Fruit fly (Drosophila melanogaster) whole organism, wandering third instar larva: ENCODE results near the gene Rhau.

Experiments
- Abd-B ChIP-seq: fragments of >200 bp; optimal IDR thresholded peaks from 2 replicates; lab custom pipeline; 2017; ENCODE audit warnings: missing biosample characterization, missing genetic modification characterization
- CG9705 ChIP-seq: fragments of 200-800 bp; sonication (Bioruptor generic); optimal IDR thresholded peaks from 2 replicates; lab custom pipeline; 2018; ENCODE audit warnings: missing biosample characterization, mild to moderate bottlenecking, missing genetic modification characterization
- CrebA ChIP-seq: fragments of 200-800 bp; sonication (Bioruptor generic); optimal IDR thresholded peaks from 2 replicates; lab custom pipeline; 2016; ENCODE audit warnings: missing biosample characterization, mild to moderate bottlenecking, missing genetic modification characterization, borderline replicate concordance
- Dfd ChIP-seq: fragments of >200 bp; optimal IDR thresholded peaks from 2 replicates; lab custom pipeline; 2017; ENCODE audit warnings: missing biosample characterization, missing genetic modification characterization
- Dif ChIP-seq: fragments of 200-275, 200-300 bp; sonication (Bioruptor generic); optimal IDR thresholded peaks from 2 replicates; lab custom pipeline; 2018; ENCODE audit warnings: missing biosample characterization, missing genetic modification characterization; ENCODE audit not compliant: partially characterized antibody
- Hnf4 ChIP-seq: fragments of 200-800 bp; sonication (Bioruptor generic); optimal IDR thresholded peaks from 2 replicates; lab custom pipeline; 2016; ENCODE audit warnings: missing biosample characterization, mild to moderate bottlenecking, missing genetic modification characterization
- Hr83 ChIP-seq: fragments of 200-300 bp; sonication (Bioruptor generic); optimal IDR thresholded peaks from 2 replicates; lab custom pipeline; 2016; ENCODE audit warnings: missing biosample characterization, mild to moderate bottlenecking, missing genetic modification characterization, moderate library complexity; ENCODE audit not compliant: poor library complexity, severe bottlenecking
- Jra ChIP-seq: sonication (Bioruptor generic); optimal IDR thresholded peaks from 2 replicates; lab custom pipeline; 2016; ENCODE audit warnings: missing biosample characterization, missing genetic modification characterization
- Myc ChIP-seq: fragments of >200 bp; optimal IDR thresholded peaks from 2 replicates; lab custom pipeline; 2017
- N ChIP-seq: fragments of >200 bp; optimal IDR thresholded peaks from 2 replicates; lab custom pipeline; 2018; ENCODE audit warnings: missing biosample characterization, missing external identifiers, missing genetic modification characterization
- OdsH ChIP-seq: fragments of 200-800 bp; sonication (Bioruptor generic); optimal IDR thresholded peaks from 2 replicates; lab custom pipeline; 2016; ENCODE audit warnings: missing biosample characterization, mild to moderate bottlenecking, missing genetic modification characterization
- Rel ChIP-seq, 2 experiments: fragments of 200-800 bp; sonication (Bioruptor generic) in 1 of 2; optimal IDR thresholded peaks; 2 replicates in 1 of 2; 3 replicates in 1 of 2; lab custom pipeline; 2016 to 2019; ENCODE audit warnings: mild to moderate bottlenecking in 2 of 2, missing biosample characterization in 2 of 2, missing genetic modification characterization in 2 of 2, moderate library complexity in 1 of 2
- Sp1 ChIP-seq: fragments of 200-800 bp; sonication (Bioruptor generic); optimal IDR thresholded peaks from 3 replicates; lab custom pipeline; 2019; ENCODE audit warnings: missing biosample characterization, mild to moderate bottlenecking, missing genetic modification characterization, moderate library complexity
- Vsx2 ChIP-seq: fragments of 200-300, 225-300 bp; sonication (Bioruptor generic); optimal IDR thresholded peaks from 2 replicates; lab custom pipeline; 2018; ENCODE audit warnings: missing biosample characterization, missing genetic modification characterization; ENCODE audit not compliant: partially characterized antibody
- br ChIP-seq: fragments of 200-800 bp; sonication (Bioruptor generic); optimal IDR thresholded peaks from 2 replicates; lab custom pipeline; 2016; ENCODE audit warnings: missing biosample characterization, missing genetic modification characterization
- brk ChIP-seq: fragments of 200-800 bp; sonication (Bioruptor generic); optimal IDR thresholded peaks from 2 replicates; lab custom pipeline; 2016; ENCODE audit warnings: missing biosample characterization, mild to moderate bottlenecking, missing genetic modification characterization
- dl ChIP-seq, 2 experiments: fragments of 175-275, 200-275 bp in 1 of 2; fragments of 200-275 bp in 1 of 2; sonication (Bioruptor generic); optimal IDR thresholded peaks; lab custom pipeline; 2018; ENCODE audit warnings: mild to moderate bottlenecking in 2 of 2, missing biosample characterization in 2 of 2, missing genetic modification characterization in 2 of 2, moderate library complexity in 2 of 2; ENCODE audit not compliant: partially characterized antibody in 2 of 2, insufficient read depth in 1 of 2
- dmrt93B ChIP-seq: fragments of 200-800 bp; sonication (Bioruptor generic); optimal IDR thresholded peaks from 2 replicates; lab custom pipeline; 2018; ENCODE audit warnings: missing biosample characterization, mild to moderate bottlenecking, missing genetic modification characterization
- ey ChIP-seq: fragments of 200-800 bp; sonication (Bioruptor generic); optimal IDR thresholded peaks from 2 replicates; lab custom pipeline; 2016; ENCODE audit warnings: missing biosample characterization, missing genetic modification characterization
- fru ChIP-seq: fragments of 200-800 bp; sonication (Bioruptor generic); optimal IDR thresholded peaks from 3 replicates; lab custom pipeline; 2016; ENCODE audit warnings: missing biosample characterization, mild to moderate bottlenecking, missing genetic modification characterization
- h ChIP-seq: fragments of 200-800 bp; sonication (Bioruptor generic); optimal IDR thresholded peaks from 3 replicates; lab custom pipeline; 2016; ENCODE audit warnings: missing biosample characterization, mild to moderate bottlenecking, missing genetic modification characterization
- jim ChIP-seq: fragments of 175-275, 200-325 bp; sonication (Bioruptor generic); optimal IDR thresholded peaks from 2 replicates; lab custom pipeline; 2016; ENCODE audit warnings: missing biosample characterization, mild to moderate bottlenecking, missing genetic modification characterization
- pan ChIP-seq: fragments of >200 bp; optimal IDR thresholded peaks from 2 replicates; lab custom pipeline; 2017
- psq ChIP-seq: fragments of 200-800 bp; sonication (Bioruptor generic); optimal IDR thresholded peaks from 3 replicates; lab custom pipeline; 2017; ENCODE audit warnings: missing biosample characterization, mild to moderate bottlenecking, missing genetic modification characterization, moderate library complexity
- sage ChIP-seq: fragments of 200-800 bp; sonication (Bioruptor generic); optimal IDR thresholded peaks from 2 replicates; lab custom pipeline; 2016; ENCODE audit warnings: missing biosample characterization, mild to moderate bottlenecking, missing genetic modification characterization
- usp ChIP-seq: fragments of >200 bp; optimal IDR thresholded peaks from 2 replicates; lab custom pipeline; 2017; ENCODE audit warnings: missing biosample characterization, missing genetic modification characterization
- woc ChIP-seq: sonication (Bioruptor generic); optimal IDR thresholded peaks from 2 replicates; lab custom pipeline; 2016; ENCODE audit warnings: missing biosample characterization, mild to moderate bottlenecking, missing genetic modification characterization

Gene Rhau

dm6 chr2L:20796758-20797514, 39.2 kb upstream of the Rhau start, which contains the start of gene vari:
Gene vari, minus strand, starts transcription at chr2L:20797042.
- TF ChIP-seq sage (GFP tag; lab: Kevin White, UChicago) (peak; percentile 10), fru (no peak), dl (GFP tag; optimal IDR thresholded peaks at IDR 0.05; lab: Kevin White, UChicago; ENCODE audit: insufficient read depth in 1 of 2, partially characterized antibody in 2 of 2) (peak in 1 of 2 experiments; percentile 41), Myc (peak; percentile 92), Sp1 (GFP tag; lab: Kevin White, UChicago) (peak; percentile 11), Abd-B (no peak), Vsx2 (GFP tag; lab: Kevin White, UChicago) (peak; percentile 43), Dif (peak; percentile 35)

DNA sequence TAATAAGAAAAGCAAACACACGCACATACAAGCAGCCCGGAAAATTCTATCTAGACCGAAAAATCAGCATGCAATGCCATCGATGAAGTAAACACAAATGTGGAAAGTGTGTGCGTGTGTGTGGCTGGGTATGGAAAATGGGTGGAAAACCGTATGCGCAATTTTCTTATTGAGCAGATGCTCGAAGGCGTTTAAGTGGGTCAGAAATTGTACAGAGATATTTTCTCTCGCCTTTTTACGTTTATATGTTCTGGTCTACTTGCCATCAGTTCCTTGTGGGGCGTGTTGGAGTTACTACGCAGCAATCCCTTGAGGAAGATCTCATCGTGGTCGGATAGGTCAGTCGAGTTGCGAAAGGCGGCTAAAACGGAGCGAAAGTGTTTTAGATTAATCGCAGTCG, 38.0 kb upstream of the Rhau start:
- TF ChIP-seq ey (no peak), Vsx2 (GFP tag; lab: Kevin White, UChicago) (no peak), N (GFP tag; lab: Kevin White, UChicago) (no peak), CG9705 (GFP tag; lab: Kevin White, UChicago) (no peak), Dif (no peak), brk (GFP tag; lab: Kevin White, UChicago) (no peak), sage (GFP tag; lab: Kevin White, UChicago) (no peak), Hnf4 (GFP tag; lab: Kevin White, UChicago) (no peak)

DNA sequence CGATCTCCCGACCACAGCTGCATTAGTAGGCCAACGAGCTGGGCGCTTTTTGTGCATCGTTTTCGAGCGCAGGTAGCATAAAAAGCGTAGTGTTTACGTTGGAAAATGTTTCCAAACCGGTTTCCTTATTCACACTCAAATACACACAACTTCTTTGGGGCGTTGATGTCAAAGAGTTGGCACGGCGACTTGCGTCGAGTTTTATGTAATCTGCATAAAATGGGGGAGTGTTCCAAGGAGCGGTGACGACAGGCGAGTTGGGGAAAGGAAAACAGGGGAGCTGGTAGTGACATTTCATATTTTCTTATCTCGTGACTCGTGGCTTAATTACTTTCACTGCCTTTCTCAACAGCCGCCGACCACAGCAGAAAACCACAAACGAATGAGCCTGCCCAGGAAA, 36.9 kb upstream of the Rhau start:
- TF ChIP-seq usp (GFP tag; lab: Kevin White, UChicago) (no peak), Jra (GFP tag; lab: Kevin White, UChicago) (no peak)
- TF ChIP-seq, all 38 proteins: peak for 0

DNA sequence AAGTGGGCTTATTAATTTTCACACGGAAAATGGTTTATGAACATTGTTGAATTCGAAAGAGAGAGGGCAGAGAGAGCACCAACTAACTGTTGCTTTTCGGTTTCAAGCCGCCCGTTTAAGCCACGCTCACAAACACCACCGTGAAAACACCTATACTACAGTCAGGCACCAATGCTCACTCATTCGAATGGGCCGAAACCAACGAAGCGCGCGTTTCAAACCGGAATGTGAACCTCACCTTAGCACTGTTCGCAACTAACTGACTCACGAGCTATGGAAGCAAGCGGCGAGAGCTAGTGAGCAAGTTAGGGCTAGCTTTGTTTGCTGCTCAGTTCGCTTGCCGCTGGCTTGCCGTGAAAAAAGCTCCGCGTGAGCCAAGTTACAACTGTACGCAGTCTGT, 36.1 kb upstream of the Rhau start:
- TF ChIP-seq Abd-B (no peak), h (GFP tag; lab: Kevin White, UChicago) (peak; percentile 7), br (GFP tag; lab: Kevin White, UChicago) (peak; percentile 38), fru (peak; percentile 63), CrebA (GFP tag; lab: Kevin White, UChicago) (no peak), Sp1 (GFP tag; lab: Kevin White, UChicago) (peak; percentile 20), Dif (peak; percentile 74), Hr83 (GFP tag; lab: Kevin White, UChicago) (peak; percentile 91), Jra (GFP tag; lab: Kevin White, UChicago) (peak; percentile 76), dmrt93B (no peak), Hnf4 (GFP tag; lab: Kevin White, UChicago) (peak; percentile 53), psq (GFP tag; lab: Kevin White, UChicago) (peak; percentile 8), sage (GFP tag; lab: Kevin White, UChicago) (no peak), Rel (GFP tag; optimal IDR thresholded peaks at IDR 0.05; lab: Kevin White, UChicago) (peak; percentile 2), Rel (tag; optimal IDR thresholded peaks at IDR 0.05; lab: Kevin White, UChicago) (peak; percentile 20), dl (GFP tag; optimal IDR thresholded peaks at IDR 0.05; lab: Kevin White, UChicago; ENCODE audit: insufficient read depth in 1 of 2, partially characterized antibody in 2 of 2) (peak in 1 of 2 experiments; percentile 26), jim (GFP tag; lab: Kevin White, UChicago) (peak; percentile 56)

DNA sequence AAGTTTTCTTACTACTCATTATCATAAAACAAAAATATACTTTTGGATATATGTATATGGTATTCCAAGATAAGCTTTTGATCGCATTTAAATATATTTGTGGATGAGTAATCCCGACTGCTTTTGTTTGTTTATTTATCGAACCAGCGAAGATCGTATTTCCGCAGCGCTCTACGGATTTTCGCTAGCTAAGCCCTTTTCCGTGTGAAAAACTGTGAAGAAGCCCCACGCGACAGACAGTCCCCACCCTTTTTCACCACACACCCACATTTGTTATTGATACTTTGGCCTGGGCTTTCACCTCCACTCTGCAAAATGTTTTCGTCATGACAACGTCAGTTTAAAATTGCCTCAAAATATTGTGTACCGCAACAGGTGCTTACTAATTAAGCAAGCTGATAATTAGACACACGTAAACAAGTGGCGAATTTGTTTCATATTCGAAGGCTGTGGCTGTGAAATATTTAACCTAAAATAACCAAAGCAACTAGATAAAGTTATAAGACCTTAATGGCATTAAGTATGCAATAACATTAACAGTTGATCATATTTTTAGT, 35.3 kb upstream of the Rhau start:
- TF ChIP-seq dl (GFP tag; optimal IDR thresholded peaks at IDR 0.05; lab: Kevin White, UChicago; ENCODE audit: insufficient read depth in 1 of 2, partially characterized antibody in 2 of 2) (no peak), pan (lab: Kevin White, UChicago) (no peak), OdsH (GFP tag; lab: Kevin White, UChicago) (no peak), Hnf4 (GFP tag; lab: Kevin White, UChicago) (no peak), Myc (no peak), woc (GFP tag; lab: Kevin White, UChicago) (no peak), fru (no peak), h (GFP tag; lab: Kevin White, UChicago) (no peak), br (GFP tag; lab: Kevin White, UChicago) (no peak), Abd-B (no peak), Dfd (GFP tag; lab: Kevin White, UChicago) (no peak)
